Worm (Caenorhabditis elegans) whole organism, L1 larva: ENCODE data around the gene dpy-30.

Experiments used
- C16A3.4 ChIP-seq: fragments of 150-350 bp; optimal IDR thresholded peaks from 2 replicates; lab custom pipeline; 2014; ENCODE audit warnings: missing biosample characterization, missing genetic modification characterization
- F16B12.6 ChIP-seq: fragments of 150-350 bp; optimal IDR thresholded peaks from 2 replicates; lab custom pipeline; 2014; ENCODE audit warnings: missing biosample characterization, missing genetic modification characterization
- blmp-1 ChIP-seq: fragments of 150-350 bp; optimal IDR thresholded peaks from 2 replicates; lab custom pipeline; 2014; ENCODE audit warnings: missing biosample characterization, missing genetic modification characterization
- ceh-8 ChIP-seq: fragments of 200-800 bp; sonication (Bioruptor generic); optimal IDR thresholded peaks from 2 replicates; lab custom pipeline; 2018; ENCODE audit warnings: mild to moderate bottlenecking, missing genetic modification characterization, moderate library complexity, missing compliant biosample characterization
- ceh-82 ChIP-seq, 3 experiments: fragments of 150-350 bp in 1 of 3; sonication (generic microtip) in 2 of 3; optimal IDR thresholded peaks; 2 replicates each; lab custom pipeline; 2014 to 2017; ENCODE audit warnings: missing biosample characterization in 3 of 3, missing genetic modification characterization in 3 of 3
- ces-1 ChIP-seq: fragments of 150-350 bp; optimal IDR thresholded peaks from 2 replicates; lab custom pipeline; 2014; ENCODE audit warnings: missing biosample characterization, missing genetic modification reagents, missing genetic modification characterization
- dpl-1 ChIP-seq, 3 experiments: fragments of 150-350 bp in 2 of 3; sonication (generic microtip) in 1 of 3; optimal IDR thresholded peaks; 2 replicates each; lab custom pipeline; 2014 to 2017; ENCODE audit warnings: missing biosample characterization in 3 of 3, missing genetic modification characterization in 3 of 3, missing genetic modification reagents in 3 of 3
- dsc-1 ChIP-seq: sonication (generic microtip); optimal IDR thresholded peaks from 2 replicates; lab custom pipeline; 2016; ENCODE audit warnings: mild to moderate bottlenecking, missing genetic modification characterization, missing compliant biosample characterization
- efl-1 ChIP-seq, 4 experiments: fragments of 150-350 bp; optimal IDR thresholded peaks in 3 of 4; peaks in 1 of 4; 1 replicate in 1 of 4; 2 replicates in 3 of 4; lab custom pipeline; 2014; ENCODE audit warnings: missing biosample characterization in 2 of 4, missing genetic modification characterization in 2 of 4, missing genetic modification reagents in 2 of 4
- efl-3 ChIP-seq: fragments of 200-800 bp; sonication (Bioruptor generic); optimal IDR thresholded peaks from 2 replicates; lab custom pipeline; 2018; ENCODE audit warnings: mild to moderate bottlenecking, missing genetic modification characterization, missing compliant biosample characterization
- ets-5 ChIP-seq: fragments of 200-800 bp; sonication (Bioruptor generic); IDR thresholded peaks from 2 replicates; pipeline ENCODE4 v1.3.6; 2022; ENCODE audit warnings: missing genetic modification characterization, missing compliant biosample characterization
- grh-1 ChIP-seq: fragments of 200-800 bp; sonication (Bioruptor generic); IDR thresholded peaks from 2 replicates; pipeline ENCODE4 v1.3.6; 2022; ENCODE audit warnings: missing genetic modification reagents, missing genetic modification characterization, missing compliant biosample characterization
- hlh-4 ChIP-seq: sonication (generic microtip); optimal IDR thresholded peaks from 2 replicates; lab custom pipeline; 2016; ENCODE audit warnings: mild to moderate bottlenecking, missing genetic modification characterization, missing compliant biosample characterization
- lin-13 ChIP-seq: fragments of 150-350 bp; optimal IDR thresholded peaks from 2 replicates; lab custom pipeline; 2014; ENCODE audit warnings: missing biosample characterization, missing genetic modification reagents, missing genetic modification characterization
- lin-14 ChIP-seq: fragments of 200-800 bp; sonication (Bioruptor generic); optimal IDR thresholded peaks from 2 replicates; lab custom pipeline; 2018; ENCODE audit warnings: mild to moderate bottlenecking, missing genetic modification characterization, moderate library complexity, missing compliant biosample characterization
- lin-15B ChIP-seq: fragments of 150-350 bp; sonication (generic microtip); optimal IDR thresholded peaks from 3 replicates; lab custom pipeline; 2014; ENCODE audit warnings: missing biosample characterization, missing genetic modification characterization
- lin-35 ChIP-seq, 2 experiments: fragments of 150-350 bp; optimal IDR thresholded peaks; 2 replicates each; lab custom pipeline; 2014; ENCODE audit warnings: missing biosample characterization in 2 of 2, missing genetic modification characterization in 2 of 2, missing genetic modification reagents in 2 of 2
- lin-39 ChIP-seq: fragments of 150-350 bp; optimal IDR thresholded peaks from 2 replicates; lab custom pipeline; 2014; ENCODE audit warnings: missing biosample characterization, missing genetic modification reagents, missing genetic modification characterization
- lir-3 ChIP-seq: sonication (generic microtip); optimal IDR thresholded peaks from 2 replicates; lab custom pipeline; 2016; ENCODE audit warnings: mild to moderate bottlenecking, missing genetic modification characterization, moderate library complexity, missing compliant biosample characterization; ENCODE audit not compliant: poor library complexity
- nhr-20 ChIP-seq: sonication (generic microtip); optimal IDR thresholded peaks from 2 replicates; lab custom pipeline; 2016; ENCODE audit warnings: mild to moderate bottlenecking, missing genetic modification characterization, missing compliant biosample characterization
- nhr-237 ChIP-seq: fragments of 150-350 bp; optimal IDR thresholded peaks from 2 replicates; lab custom pipeline; 2014; ENCODE audit warnings: missing biosample characterization, missing genetic modification characterization
- nhr-28 ChIP-seq: fragments of 150-350 bp; optimal IDR thresholded peaks from 2 replicates; lab custom pipeline; 2014; ENCODE audit warnings: missing biosample characterization, missing genetic modification characterization
- nhr-47 ChIP-seq: sonication (generic microtip); optimal IDR thresholded peaks from 2 replicates; lab custom pipeline; 2016; ENCODE audit warnings: mild to moderate bottlenecking, missing genetic modification characterization, moderate library complexity, missing compliant biosample characterization
- nhr-76 ChIP-seq: sonication (generic microtip); optimal IDR thresholded peaks from 2 replicates; lab custom pipeline; 2017; ENCODE audit warnings: missing biosample characterization, missing genetic modification characterization
- nhr-84 ChIP-seq: sonication (generic microtip); optimal IDR thresholded peaks from 2 replicates; lab custom pipeline; 2017; ENCODE audit warnings: missing biosample characterization, missing genetic modification characterization
- nhr-85 ChIP-seq: sonication (generic microtip); peaks from one replicate; lab custom pipeline; 2016; ENCODE audit warnings: missing genetic modification characterization, inconsistent platforms, missing compliant biosample characterization
- pqm-1 ChIP-seq: sonication (generic microtip); optimal IDR thresholded peaks from 3 replicates; lab custom pipeline; 2017; ENCODE audit warnings: missing biosample characterization, missing genetic modification characterization
- rnt-1 ChIP-seq: sonication (generic microtip); optimal IDR thresholded peaks from 2 replicates; lab custom pipeline; 2016; ENCODE audit warnings: mild to moderate bottlenecking, missing genetic modification characterization, moderate library complexity, missing compliant biosample characterization
- snu-23 ChIP-seq: sonication (generic microtip); optimal IDR thresholded peaks from 2 replicates; lab custom pipeline; 2016; ENCODE audit warnings: missing genetic modification characterization, missing compliant biosample characterization
- sox-4 ChIP-seq: sonication (generic microtip); optimal IDR thresholded peaks from 2 replicates; lab custom pipeline; 2016; ENCODE audit warnings: missing genetic modification characterization, missing compliant biosample characterization
- sup-37 ChIP-seq: fragments of 200-800 bp; sonication (Bioruptor generic); optimal IDR thresholded peaks from 2 replicates; lab custom pipeline; 2018; ENCODE audit warnings: mild to moderate bottlenecking, missing genetic modification characterization, missing compliant biosample characterization
- swsn-7 ChIP-seq: sonication (generic microtip); optimal IDR thresholded peaks from 2 replicates; lab custom pipeline; 2016; ENCODE audit warnings: missing genetic modification characterization, missing compliant biosample characterization
- tlp-1 ChIP-seq: fragments of 150-350 bp; optimal IDR thresholded peaks from 2 replicates; lab custom pipeline; 2014; ENCODE audit warnings: missing biosample characterization, missing genetic modification characterization
- unc-62 ChIP-seq: fragments of 150-350 bp; optimal IDR thresholded peaks from 2 replicates; lab custom pipeline; 2014; ENCODE audit warnings: missing biosample characterization, missing genetic modification reagents, missing genetic modification characterization
- unc-86 ChIP-seq: sonication (generic microtip); optimal IDR thresholded peaks from 2 replicates; lab custom pipeline; 2016; ENCODE audit warnings: missing genetic modification characterization, missing compliant biosample characterization
- vab-15 ChIP-seq: sonication (generic microtip); optimal IDR thresholded peaks from 2 replicates; lab custom pipeline; 2017; ENCODE audit warnings: missing genotype, mild to moderate bottlenecking, missing genetic modification characterization, missing compliant biosample characterization
- xbp-1 ChIP-seq: sonication (generic microtip); optimal IDR thresholded peaks from 2 replicates; lab custom pipeline; 2016; ENCODE audit warnings: missing genetic modification characterization, missing compliant biosample characterization
- zip-4 ChIP-seq: fragments of 200-800 bp; sonication (Bioruptor generic); optimal IDR thresholded peaks from 2 replicates; lab custom pipeline; 2018; ENCODE audit warnings: mild to moderate bottlenecking, missing genetic modification characterization, moderate library complexity, missing compliant biosample characterization
- ztf-11 ChIP-seq, 2 experiments: sonication (generic microtip); optimal IDR thresholded peaks; 2 replicates each; lab custom pipeline; 2016 to 2017; ENCODE audit warnings: missing genetic modification characterization in 2 of 2, missing biosample characterization in 1 of 2, missing compliant biosample characterization in 1 of 2

dpy-30 gene

DNA sequence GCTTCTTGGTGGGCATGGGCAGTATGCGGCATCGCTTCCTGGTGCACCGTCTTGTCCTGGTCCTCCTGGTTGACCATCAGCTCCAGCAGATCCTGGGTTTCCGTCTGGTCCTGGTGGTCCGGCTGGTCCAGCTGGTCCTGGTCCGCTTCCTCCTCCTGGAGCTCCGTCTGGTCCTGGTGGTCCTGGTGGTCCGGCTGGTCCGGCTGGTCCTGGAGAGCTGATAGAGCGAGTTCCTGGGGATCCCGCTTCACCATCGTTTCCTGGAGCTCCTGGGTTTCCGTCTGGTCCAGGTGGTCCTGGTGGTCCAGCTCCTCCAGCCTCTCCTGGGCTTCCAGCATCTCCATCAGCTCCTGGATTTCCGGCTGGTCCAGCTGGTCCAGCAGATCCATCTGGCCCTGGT lies 24.3 kb upstream of the dpy-30 start:
- TF ChIP-seq pqm-1 (no peak), ceh-8 (GFP tag; lab: Kevin White, UChicago) (peak; percentile 43)

DNA sequence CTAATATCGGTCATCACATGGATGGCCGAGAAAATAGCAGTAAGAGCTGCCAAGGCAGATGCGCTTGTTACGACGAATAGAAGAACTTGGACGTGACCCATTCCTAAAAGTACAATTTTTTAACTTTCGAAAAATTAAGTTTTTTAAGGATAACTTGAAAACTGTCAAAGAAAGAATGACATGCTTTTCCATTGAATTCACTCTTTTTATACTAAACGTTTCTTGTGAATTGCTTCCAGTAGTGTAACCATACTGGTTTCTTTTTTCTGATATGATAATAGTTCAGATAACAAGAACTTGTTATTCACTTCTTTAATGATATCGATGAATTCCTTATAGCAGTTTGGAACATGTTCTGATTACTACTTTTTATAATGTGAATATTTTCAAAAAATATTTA lies 23.7 kb upstream of the dpy-30 start, which contains the start of gene col-37:
TSS of gene col-37 (minus strand) at position 101 of the 400 bp plus-strand sequence.
- no peak for TF ChIP-seq nhr-237 (tag; lab: Kevin White, UChicago)
- no peak for TF ChIP-seq nhr-28
- no peak for TF ChIP-seq ceh-8 (GFP tag; lab: Kevin White, UChicago)
- TF ChIP-seq tlp-1 (tag; lab: Kevin White, UChicago): no peak
- TF ChIP-seq swsn-7: no peak
- TF ChIP-seq lin-39 (tag; lab: Kevin White, UChicago): no peak
- no peak for TF ChIP-seq lin-13 (GFP tag; lab: Kevin White, UChicago)

DNA sequence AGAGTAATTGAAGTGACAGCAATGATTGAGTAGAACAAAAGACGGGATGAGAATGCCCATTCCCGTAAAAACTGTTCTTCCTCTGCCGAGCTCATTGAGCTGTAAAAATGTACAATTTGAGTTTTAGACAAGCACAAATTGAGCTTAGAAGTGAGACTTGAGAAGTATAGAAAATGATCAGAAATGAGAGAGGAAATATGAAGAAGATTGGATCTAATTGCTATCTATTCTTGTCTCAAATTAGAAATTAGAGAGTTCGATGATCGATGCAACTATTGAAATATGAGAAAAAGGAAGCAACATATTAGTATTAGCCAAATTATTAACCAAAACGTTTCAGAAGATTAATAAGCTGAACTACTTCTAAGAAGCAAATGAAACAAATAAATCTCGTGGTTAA lies 21.2 kb upstream of the dpy-30 start, which contains the start of gene ZK863.1:
TSS of gene ZK863.1 (minus strand) at position 101 of the 400 bp plus-strand sequence.
- peak; percentile 35 for TF ChIP-seq lin-14 (GFP tag; lab: Kevin White, UChicago)
- TF ChIP-seq swsn-7: no peak
- TF ChIP-seq lin-15B: no peak

DNA sequence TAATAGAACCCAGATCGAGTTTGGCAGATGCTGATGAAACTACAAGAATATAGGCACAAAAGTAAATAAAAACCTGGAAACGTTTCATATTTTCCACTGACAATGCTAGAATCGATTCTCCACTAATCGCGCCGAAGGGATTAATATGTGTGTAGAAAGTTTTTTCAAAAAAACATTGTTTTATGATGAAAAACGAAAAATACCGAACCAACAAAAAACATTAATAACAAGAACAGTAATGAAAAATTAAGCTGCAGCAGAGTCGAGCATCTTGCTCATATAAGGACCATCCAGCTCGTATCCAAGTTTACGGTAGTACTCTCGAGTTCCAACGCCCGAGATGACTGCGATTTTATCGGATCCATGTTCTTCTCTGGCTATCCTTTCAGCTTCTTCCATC lies 12.0 kb upstream of the dpy-30 start, which contains the start of gene clec-224:
TSS of gene clec-224 (minus strand) at position 101 of the 400 bp plus-strand sequence.
- TF ChIP-seq grh-1: no peak
- no peak for TF ChIP-seq nhr-47 (tag; lab: Kevin White, UChicago)
- no peak for TF ChIP-seq unc-86 (tag; lab: Kevin White, UChicago)
- TF ChIP-seq unc-62 (GFP tag; lab: Kevin White, UChicago): no peak
- no peak for TF ChIP-seq nhr-20
- no peak for TF ChIP-seq vab-15 (tag; lab: Kevin White, UChicago)
- TF ChIP-seq lin-13 (GFP tag; lab: Kevin White, UChicago): no peak
- TF ChIP-seq nhr-76 (tag; lab: Kevin White, UChicago): no peak
- TF ChIP-seq lir-3 (tag; lab: Kevin White, UChicago): no peak
- no peak for TF ChIP-seq zip-4 (GFP tag; lab: Kevin White, UChicago)
- no peak for TF ChIP-seq efl-3 (GFP tag; lab: Kevin White, UChicago)
- no peak for TF ChIP-seq nhr-84
- TF ChIP-seq C16A3.4 (tag; lab: Kevin White, UChicago): no peak
- TF ChIP-seq hlh-4 (tag; lab: Kevin White, UChicago): no peak

DNA sequence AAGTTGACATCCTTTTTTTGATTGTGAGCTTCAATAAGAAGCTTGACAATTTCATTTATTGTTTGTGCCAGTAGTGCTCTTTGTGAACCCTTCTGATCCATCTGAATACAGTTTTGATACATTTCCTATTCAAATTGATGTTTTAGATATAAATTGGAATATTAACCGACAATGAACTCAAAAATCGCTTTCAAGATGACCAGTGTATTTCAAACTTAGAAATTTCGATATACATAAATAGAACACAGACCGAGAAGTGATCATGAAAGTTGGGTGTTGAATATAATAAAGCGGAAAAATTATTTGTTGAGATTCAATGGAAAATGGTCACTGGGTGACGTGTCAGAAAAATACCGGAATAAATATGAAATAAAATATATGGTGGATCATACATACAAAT lies 10.0 kb upstream of the dpy-30 start, which contains the start of gene elpc-3:
TSS of gene elpc-3 (minus strand) at position 101 of the 400 bp plus-strand sequence.
- no peak for TF ChIP-seq snu-23 (GFP tag; lab: Kevin White, UChicago)
- no peak for TF ChIP-seq blmp-1 (tag; lab: Kevin White, UChicago)
- TF ChIP-seq ztf-11 (tag; optimal IDR thresholded peaks at IDR 0.05; lab: Kevin White, UChicago): no peak
- TF ChIP-seq lin-35 (GFP tag; optimal IDR thresholded peaks at IDR 0.05; lab: Kevin White, UChicago): no peak
- no peak for TF ChIP-seq sox-4 (tag; lab: Kevin White, UChicago)

- TF ChIP-seq nhr-85 (tag; lab: Kevin White, UChicago) (peak; percentile 5), unc-86 (tag; lab: Kevin White, UChicago) (no peak)
Measured at ce11 chrV:12183854-12184253, 7.5 kb upstream of the dpy-30 start, which contains the start of gene usip-1. Gene usip-1 (minus strand): TSS chrV:12184194.

- TF ChIP-seq C16A3.4 (tag; lab: Kevin White, UChicago) (peak; percentile 7), ets-5 (GFP tag; lab: Robert Waterston, UW) (no peak), sup-37 (no peak), rnt-1 (tag; lab: Kevin White, UChicago) (peak; percentile 27), dsc-1 (peak; percentile 29), xbp-1 (peak; percentile 50), snu-23 (GFP tag; lab: Kevin White, UChicago) (peak; percentile 46), F16B12.6 (tag; lab: Kevin White, UChicago) (peak; percentile 25), ceh-82 (tag; optimal IDR thresholded peaks at IDR 0.05; lab: Kevin White, UChicago) (peak in 2 of 3 experiments; percentile 4 to 28), efl-1 (optimal IDR thresholded peaks at IDR 0.05; lab: Kevin White, UChicago) (peak; percentile 66 to 93), efl-1 (GFP tag; optimal IDR thresholded peaks at IDR 0.05 in 1 of 2; lab: Kevin White, UChicago) (peak; percentile 94 to 99), ces-1 (GFP tag; lab: Kevin White, UChicago) (no peak), nhr-85 (tag; lab: Kevin White, UChicago) (no peak), dpl-1 (GFP tag; optimal IDR thresholded peaks at IDR 0.05; lab: Kevin White, UChicago) (peak; percentile 87 to 94 (median 92))
Measured at ce11 chrV:12184308-12184999, 6.9 kb upstream of the dpy-30 start, which contains the start of gene srd-4. Gene srd-4 (plus strand): TSS chrV:12184949.
